Worm (Caenorhabditis elegans): ENCODE data around the gene fbxb-74.

DNA sequence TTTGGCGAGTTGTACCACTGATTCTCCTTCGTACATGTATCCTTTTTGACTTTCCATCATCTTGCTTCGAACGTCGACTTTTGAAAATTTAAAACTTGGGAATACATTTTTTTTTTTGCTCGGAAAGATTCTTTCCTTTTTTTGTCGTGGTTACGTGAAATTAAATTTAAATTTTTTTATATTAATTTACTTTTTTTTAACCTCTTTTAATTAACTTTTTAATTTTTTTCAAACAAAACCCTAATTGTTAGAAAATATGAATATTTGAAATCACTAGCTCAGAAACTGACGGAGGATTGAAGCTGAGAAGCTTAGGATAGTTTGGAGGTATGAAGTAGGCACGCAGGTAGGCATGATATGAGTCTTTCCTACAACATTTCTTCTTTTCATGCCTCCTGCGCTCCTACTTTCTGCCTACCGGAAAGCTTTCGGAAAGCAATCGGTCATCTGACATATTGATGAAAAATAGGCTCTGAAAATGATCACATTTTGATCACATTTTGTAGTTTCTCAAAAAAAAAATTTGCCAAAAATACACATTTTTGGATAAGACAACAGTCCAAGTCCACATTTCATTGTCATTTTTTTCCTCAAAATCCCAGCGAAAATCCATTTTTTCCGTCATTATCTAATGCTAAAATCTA lies 4.5 kb downstream of the fbxb-74 start, which contains the start of the genes R08C7.8 and R08C7.4:
- TF ChIP-seq elt-2 (tag; optimal IDR thresholded peaks at IDR 0.05) (no peak), fkh-10 (GFP tag; optimal IDR thresholded peaks at IDR 0.05) (no peak), fax-1 (tag; optimal IDR thresholded peaks at IDR 0.05) (no peak), Y22D7AL.16 (tag; optimal IDR thresholded peaks at IDR 0.05) (no peak), nhr-11 (tag; optimal IDR thresholded peaks at IDR 0.05) (no peak), syd-9 (tag; optimal IDR thresholded peaks at IDR 0.05) (no peak), unc-86 (tag; optimal IDR thresholded peaks at IDR 0.05) (no peak), zip-5 (tag; optimal IDR thresholded peaks at IDR 0.05) (no peak), ceh-9 (tag; optimal IDR thresholded peaks at IDR 0.05) (no peak), ceh-34 (tag; optimal IDR thresholded peaks at IDR 0.05) (no peak), pqm-1 (tag; optimal IDR thresholded peaks at IDR 0.05) (no peak)
